Worm (Caenorhabditis elegans): ENCODE data around the gene rsks-1.

rsks-1 gene

DNA sequence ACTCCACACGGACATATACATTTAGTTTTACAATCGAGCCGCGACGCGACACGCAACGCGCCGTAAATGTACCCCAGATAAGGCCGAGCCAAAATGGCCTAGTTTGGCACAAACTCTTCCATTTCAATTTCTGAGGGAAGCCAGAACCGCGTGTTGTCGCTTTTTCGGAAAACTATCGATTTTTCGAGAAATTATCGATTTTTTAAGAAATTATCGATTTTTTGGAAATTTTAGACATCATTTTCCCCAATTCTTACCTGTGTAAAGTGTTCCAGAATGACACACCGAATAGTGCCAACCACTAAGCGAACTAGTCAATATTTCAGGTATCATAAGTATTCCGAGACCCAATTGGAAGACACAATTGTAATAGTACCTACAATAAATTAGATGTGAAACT lies 13.5 kb upstream of the rsks-1 start:
- TF ChIP-seq K12H6.12 (tag; optimal IDR thresholded peaks at IDR 0.05) (no peak), ekl-4 (GFP tag; IDR thresholded peaks at IDR 0.05) (no peak)

DNA sequence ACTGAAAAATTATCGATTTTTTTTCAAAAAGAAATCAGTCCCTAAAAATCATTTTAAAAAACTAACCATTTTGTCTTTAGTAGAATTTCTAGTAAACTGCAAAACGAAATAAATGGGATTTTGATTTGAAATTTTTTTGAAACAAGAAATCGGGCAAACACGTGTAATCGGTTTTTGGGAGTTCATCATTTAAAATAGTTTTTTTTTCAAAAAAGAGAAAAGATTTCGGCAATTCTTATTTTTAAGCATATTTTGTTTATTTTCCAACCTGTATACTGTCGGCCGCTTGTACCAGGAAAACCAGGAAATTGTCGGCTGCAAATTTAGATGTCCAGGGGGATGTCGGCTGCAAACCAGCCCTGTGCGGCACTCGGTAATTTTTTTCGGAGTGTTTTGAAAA lies 13.0 kb upstream of the rsks-1 start, which contains the start of gene elo-8:
TSS of gene elo-8 (minus strand) at position 101 of the 400 bp plus-strand sequence.
- TF ChIP-seq aptf-3 (GFP tag; IDR thresholded peaks at IDR 0.05): no peak

DNA sequence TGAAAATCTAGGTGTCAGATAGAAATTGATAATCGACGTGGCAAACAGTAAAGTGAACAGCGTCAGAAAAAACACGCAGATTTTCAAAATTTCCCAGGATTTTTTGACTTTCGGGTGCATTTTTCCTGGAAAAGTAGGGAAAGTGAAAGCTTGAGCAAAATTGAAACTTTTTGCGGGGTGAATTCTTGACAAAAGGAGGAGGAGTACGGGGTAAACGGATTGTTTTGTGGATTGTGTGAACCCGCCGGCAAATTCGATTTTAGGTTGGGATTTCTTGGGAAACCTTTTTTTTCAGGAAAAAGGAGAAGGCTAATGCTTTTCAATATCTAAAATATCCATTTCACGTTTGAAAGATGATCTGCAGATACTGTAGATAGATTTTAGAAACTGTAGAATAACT lies 10.2 kb upstream of the rsks-1 start, which contains the start of gene Y47D3A.34:
TSS of gene Y47D3A.34 (minus strand) at position 120 of the 400 bp plus-strand sequence.
- TF ChIP-seq nfya-2 (GFP tag; IDR thresholded peaks at IDR 0.05): no peak
- TF ChIP-seq atf-7 (tag; optimal IDR thresholded peaks at IDR 0.05): no peak
- TF ChIP-seq lag-1 (GFP tag; IDR thresholded peaks at IDR 0.05): no peak
- no peak for TF ChIP-seq tlf-1 (GFP tag; optimal IDR thresholded peaks at IDR 0.05)
- TF ChIP-seq attf-3 (GFP tag; conservative IDR thresholded peaks at IDR 0.05): no peak
- no peak for TF ChIP-seq unc-130 (GFP tag; optimal IDR thresholded peaks at IDR 0.05)
- no peak for TF ChIP-seq nhr-179 (tag; optimal IDR thresholded peaks at IDR 0.05)
- no peak for TF ChIP-seq hsf-1 (GFP tag; IDR thresholded peaks at IDR 0.05)
- no peak for TF ChIP-seq zim-3 (tag; optimal IDR thresholded peaks at IDR 0.05)
- TF ChIP-seq Y56A3A.18 (GFP tag; IDR thresholded peaks at IDR 0.05): no peak
- no peak for TF ChIP-seq ceh-91 (GFP tag; IDR thresholded peaks at IDR 0.05)
- TF ChIP-seq him-1 (tag; optimal IDR thresholded peaks at IDR 0.05): no peak

DNA sequence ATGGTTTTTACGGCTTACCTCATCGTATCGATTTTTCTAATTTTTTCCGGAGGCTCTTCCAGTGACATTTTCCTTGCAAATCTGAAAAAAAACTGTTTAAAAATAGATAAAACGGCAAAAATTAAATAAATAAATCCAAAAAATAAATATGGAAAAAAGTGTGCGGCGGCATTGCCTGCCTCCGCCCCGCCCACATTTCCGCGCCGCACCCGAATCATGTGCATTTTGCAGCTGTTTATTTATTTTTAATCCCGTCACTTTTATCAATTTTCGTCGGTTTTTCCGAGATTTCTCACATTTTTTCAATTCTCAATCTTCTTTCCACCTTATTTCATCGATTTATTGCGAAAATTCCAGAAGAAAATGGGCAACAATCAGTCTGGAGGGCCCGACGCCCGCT lies 8.1 kb upstream of the rsks-1 start, which contains the start of the genes Y47D3A.14 and aakb-2:
TSS of gene Y47D3A.14 (minus strand) at position 81 of the 400 bp plus-strand sequence.
TSS of gene aakb-2 (plus strand) at position 356 of the 400 bp plus-strand sequence.
- peak; percentile 33; the same call in 1 of the 2 replicates for TF ChIP-seq B0336.3 (GFP tag; IDR thresholded peaks at IDR 0.05)
- no peak for TF ChIP-seq ama-1 (optimal IDR thresholded peaks at IDR 0.05)
- TF ChIP-seq ama-1 (GFP tag; optimal IDR thresholded peaks at IDR 0.05): no peak
- TF ChIP-seq rpc-1 (optimal IDR thresholded peaks at IDR 0.05): peak; percentile 19
- TF ChIP-seq rpc-1 (tag; optimal IDR thresholded peaks at IDR 0.05): no peak
- TF ChIP-seq nhr-120 (GFP tag; IDR thresholded peaks at IDR 0.05): no peak
- peak; percentile 53 for TF ChIP-seq mcd-1 (GFP tag; IDR thresholded peaks at IDR 0.05)
- TF ChIP-seq unc-62 (GFP tag; optimal IDR thresholded peaks at IDR 0.05): no peak
- peak; percentile 42; the same call in 1 of the 2 replicates for TF ChIP-seq dox-1 (GFP tag; IDR thresholded peaks at IDR 0.05)
- no peak for TF ChIP-seq snpc-4 (GFP tag; optimal IDR thresholded peaks at IDR 0.05)
- peak in 1 of 4 experiments; percentile 6 for TF ChIP-seq snpc-4 (tag; optimal IDR thresholded peaks at IDR 0.05)
- TF ChIP-seq chd-7 (tag; optimal IDR thresholded peaks at IDR 0.05): no peak
- TF ChIP-seq ceh-100 (GFP tag; IDR thresholded peaks at IDR 0.05): peak; percentile 55
- TF ChIP-seq gei-17 (GFP tag; optimal IDR thresholded peaks at IDR 0.05): no peak
- no peak for TF ChIP-seq F10E7.11 (tag; optimal IDR thresholded peaks at IDR 0.05)
- no peak for TF ChIP-seq snpc-1.1 (tag; optimal IDR thresholded peaks at IDR 0.05; ENCODE audit: insufficient read depth)
- TF ChIP-seq nhr-80 (tag; optimal IDR thresholded peaks at IDR 0.05): peak; percentile 25
- no peak for TF ChIP-seq egl-18 (GFP tag; IDR thresholded peaks at IDR 0.05)
- TF ChIP-seq ccch-3 (GFP tag; optimal IDR thresholded peaks at IDR 0.05): no peak
- TF ChIP-seq C17E4.6 (GFP tag; IDR thresholded peaks at IDR 0.05): no peak
- 0 out of 2 replicates have a peak, but pooled peaks have one; percentile 5 for TF ChIP-seq egrh-3 (GFP tag; IDR thresholded peaks at IDR 0.05)
- TF ChIP-seq sdz-38 (tag; optimal IDR thresholded peaks at IDR 0.05): no peak
- TF ChIP-seq lir-1 (GFP tag; conservative IDR thresholded peaks at IDR 0.05): no peak
- no peak for TF ChIP-seq him-1 (tag; optimal IDR thresholded peaks at IDR 0.05)
- no peak for TF ChIP-seq nfya-2 (GFP tag; IDR thresholded peaks at IDR 0.05)
- TF ChIP-seq repo-1 (tag; optimal IDR thresholded peaks at IDR 0.05): no peak
- TF ChIP-seq aptf-3 (GFP tag; IDR thresholded peaks at IDR 0.05): no peak
- no peak for TF ChIP-seq ztf-26 (tag; optimal IDR thresholded peaks at IDR 0.05)
- TF ChIP-seq attf-5 (GFP tag; optimal IDR thresholded peaks at IDR 0.05): peak; percentile 73
- TF ChIP-seq die-1 (tag; optimal IDR thresholded peaks at IDR 0.05): no peak
- no peak for TF ChIP-seq lin-35 (GFP tag; optimal IDR thresholded peaks at IDR 0.05)
- peak; percentile 39 for TF ChIP-seq snpc-3.4 (tag; optimal IDR thresholded peaks at IDR 0.05)
- no peak for TF ChIP-seq rcor-1 (GFP tag; IDR thresholded peaks at IDR 0.05)
- TF ChIP-seq attf-3 (GFP tag; conservative IDR thresholded peaks at IDR 0.05): no peak
- TF ChIP-seq T26A5.8 (tag; optimal IDR thresholded peaks at IDR 0.05): no peak
